Fruit fly (Drosophila melanogaster) whole organism, wandering third instar larva: ENCODE data around the gene CG42832.
A peak's percentile ranks its signal among the peaks of the same experiment; 100 is the strongest.

Experiments used
- Abd-B ChIP-seq: fragments of >200 bp; optimal IDR thresholded peaks from 2 replicates; lab custom pipeline; 2017; ENCODE audit warnings: missing biosample characterization, missing genetic modification characterization
- CG32264 ChIP-seq: fragments of 200-800 bp; sonication (Bioruptor generic); optimal IDR thresholded peaks from 2 replicates; lab custom pipeline; 2016; ENCODE audit warnings: missing biosample characterization, missing genetic modification characterization
- CrebA ChIP-seq: fragments of 200-800 bp; sonication (Bioruptor generic); optimal IDR thresholded peaks from 2 replicates; lab custom pipeline; 2016; ENCODE audit warnings: missing biosample characterization, mild to moderate bottlenecking, missing genetic modification characterization, borderline replicate concordance
- Dfd ChIP-seq: fragments of >200 bp; optimal IDR thresholded peaks from 2 replicates; lab custom pipeline; 2017; ENCODE audit warnings: missing biosample characterization, missing genetic modification characterization
- Dif ChIP-seq: fragments of 200-275, 200-300 bp; sonication (Bioruptor generic); optimal IDR thresholded peaks from 2 replicates; lab custom pipeline; 2018; ENCODE audit warnings: missing biosample characterization, missing genetic modification characterization; ENCODE audit not compliant: partially characterized antibody
- GATAd ChIP-seq: sonication (Bioruptor generic); optimal IDR thresholded peaks from 2 replicates; lab custom pipeline; 2016; ENCODE audit warnings: missing biosample characterization, missing genetic modification characterization
- HLH106 ChIP-seq: fragments of 200-800 bp; optimal IDR thresholded peaks from 3 replicates; lab custom pipeline; 2019; ENCODE audit warnings: missing biosample characterization, mild to moderate bottlenecking, missing genetic modification characterization, moderate library complexity
- Hr78 ChIP-seq: fragments of >200 bp; optimal IDR thresholded peaks from 2 replicates; lab custom pipeline; 2017; ENCODE audit warnings: missing biosample characterization, missing genetic modification characterization
- Jra ChIP-seq: sonication (Bioruptor generic); optimal IDR thresholded peaks from 2 replicates; lab custom pipeline; 2016; ENCODE audit warnings: missing biosample characterization, missing genetic modification characterization
- Myc ChIP-seq: fragments of >200 bp; optimal IDR thresholded peaks from 2 replicates; lab custom pipeline; 2017
- OdsH ChIP-seq: fragments of 200-800 bp; sonication (Bioruptor generic); optimal IDR thresholded peaks from 2 replicates; lab custom pipeline; 2016; ENCODE audit warnings: missing biosample characterization, mild to moderate bottlenecking, missing genetic modification characterization
- Rel ChIP-seq, 2 experiments: fragments of 200-800 bp; sonication (Bioruptor generic) in 1 of 2; optimal IDR thresholded peaks; 2 replicates in 1 of 2; 3 replicates in 1 of 2; lab custom pipeline; 2016 to 2019; ENCODE audit warnings: mild to moderate bottlenecking in 2 of 2, missing biosample characterization in 2 of 2, missing genetic modification characterization in 2 of 2, moderate library complexity in 1 of 2
- Sp1 ChIP-seq: fragments of 200-800 bp; sonication (Bioruptor generic); optimal IDR thresholded peaks from 3 replicates; lab custom pipeline; 2019; ENCODE audit warnings: missing biosample characterization, mild to moderate bottlenecking, missing genetic modification characterization, moderate library complexity
- br ChIP-seq: fragments of 200-800 bp; sonication (Bioruptor generic); optimal IDR thresholded peaks from 2 replicates; lab custom pipeline; 2016; ENCODE audit warnings: missing biosample characterization, missing genetic modification characterization
- dl ChIP-seq, 2 experiments: fragments of 175-275, 200-275 bp in 1 of 2; fragments of 200-275 bp in 1 of 2; sonication (Bioruptor generic); optimal IDR thresholded peaks; lab custom pipeline; 2018; ENCODE audit warnings: mild to moderate bottlenecking in 2 of 2, missing biosample characterization in 2 of 2, missing genetic modification characterization in 2 of 2, moderate library complexity in 2 of 2; ENCODE audit not compliant: partially characterized antibody in 2 of 2, insufficient read depth in 1 of 2
- dsf ChIP-seq: sonication (Bioruptor generic); optimal IDR thresholded peaks from 2 replicates; lab custom pipeline; 2016; ENCODE audit warnings: missing biosample characterization, missing genetic modification characterization, borderline replicate concordance
- foxo ChIP-seq, 2 experiments: fragments of 200-800 bp; sonication (Bioruptor generic); optimal IDR thresholded peaks; 2 replicates in 1 of 2; 3 replicates in 1 of 2; lab custom pipeline; 2016 to 2017; ENCODE audit warnings: missing biosample characterization in 2 of 2, missing genetic modification characterization in 2 of 2
- fru ChIP-seq: fragments of 200-800 bp; sonication (Bioruptor generic); optimal IDR thresholded peaks from 3 replicates; lab custom pipeline; 2016; ENCODE audit warnings: missing biosample characterization, mild to moderate bottlenecking, missing genetic modification characterization
- h ChIP-seq: fragments of 200-800 bp; sonication (Bioruptor generic); optimal IDR thresholded peaks from 3 replicates; lab custom pipeline; 2016; ENCODE audit warnings: missing biosample characterization, mild to moderate bottlenecking, missing genetic modification characterization
- jim ChIP-seq: fragments of 175-275, 200-325 bp; sonication (Bioruptor generic); optimal IDR thresholded peaks from 2 replicates; lab custom pipeline; 2016; ENCODE audit warnings: missing biosample characterization, mild to moderate bottlenecking, missing genetic modification characterization
- lola ChIP-seq: fragments of >200 bp; optimal IDR thresholded peaks from 2 replicates; lab custom pipeline; 2017; ENCODE audit warnings: missing biosample characterization, missing genetic modification characterization
- pan ChIP-seq: fragments of >200 bp; optimal IDR thresholded peaks from 2 replicates; lab custom pipeline; 2017
- rgr ChIP-seq: fragments of 200-800 bp; sonication (Bioruptor generic); optimal IDR thresholded peaks from 3 replicates; lab custom pipeline; 2016; ENCODE audit warnings: missing biosample characterization, mild to moderate bottlenecking, missing genetic modification characterization
- sage ChIP-seq: fragments of 200-800 bp; sonication (Bioruptor generic); optimal IDR thresholded peaks from 2 replicates; lab custom pipeline; 2016; ENCODE audit warnings: missing biosample characterization, mild to moderate bottlenecking, missing genetic modification characterization
- sv ChIP-seq: fragments of 200-800 bp; sonication (Bioruptor generic); optimal IDR thresholded peaks from 3 replicates; lab custom pipeline; 2016; ENCODE audit warnings: missing biosample characterization, missing genetic modification characterization
- woc ChIP-seq: sonication (Bioruptor generic); optimal IDR thresholded peaks from 2 replicates; lab custom pipeline; 2016; ENCODE audit warnings: missing biosample characterization, mild to moderate bottlenecking, missing genetic modification characterization

Gene CG42832

DNA sequence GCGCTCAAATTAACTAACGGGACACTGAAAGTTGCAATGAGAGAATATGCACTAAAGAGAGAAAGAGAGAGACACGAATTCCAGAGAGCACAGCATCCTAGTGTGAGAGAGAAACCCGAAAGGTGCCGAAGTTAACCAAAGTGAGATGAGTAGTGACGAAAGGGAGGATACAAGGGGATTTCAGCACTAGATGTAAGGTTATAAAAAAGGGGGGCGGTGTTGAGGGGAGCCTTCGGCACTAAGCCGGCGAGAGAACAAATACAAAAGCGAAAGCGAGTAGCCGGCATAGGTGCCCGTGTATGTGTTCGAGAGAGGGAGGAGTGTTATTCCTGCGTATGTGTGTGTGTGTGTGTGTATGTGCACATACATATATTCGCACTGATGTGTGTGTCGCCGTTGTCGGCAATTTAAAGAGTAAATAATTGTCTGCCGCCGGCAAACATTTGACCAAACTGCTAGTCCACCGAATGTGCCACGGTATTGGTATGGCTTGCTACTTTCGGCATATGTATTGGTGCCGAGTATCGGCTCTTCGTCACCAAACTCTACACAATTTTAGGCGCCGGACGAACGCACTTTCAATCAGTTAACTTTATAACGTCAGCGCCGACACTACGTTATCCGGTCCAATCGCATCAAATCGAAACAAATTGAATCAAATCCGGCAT lies 13.2 kb upstream of the CG42832 start, which contains the start of gene CG7368:
CG7368 (plus strand) TSS at position 618 of the 668 bp plus-strand sequence.
- TF ChIP-seq jim (GFP tag; lab: Kevin White, UChicago) (no peak), Myc (no peak), dl (GFP tag; optimal IDR thresholded peaks at IDR 0.05; lab: Kevin White, UChicago; ENCODE audit: insufficient read depth in 1 of 2, partially characterized antibody in 2 of 2) (peak in 1 of 2 experiments; percentile 2), foxo (GFP tag; optimal IDR thresholded peaks at IDR 0.05; lab: Kevin White, UChicago) (no peak)
- TF ChIP-seq, all 38 proteins: peak for 1

DNA sequence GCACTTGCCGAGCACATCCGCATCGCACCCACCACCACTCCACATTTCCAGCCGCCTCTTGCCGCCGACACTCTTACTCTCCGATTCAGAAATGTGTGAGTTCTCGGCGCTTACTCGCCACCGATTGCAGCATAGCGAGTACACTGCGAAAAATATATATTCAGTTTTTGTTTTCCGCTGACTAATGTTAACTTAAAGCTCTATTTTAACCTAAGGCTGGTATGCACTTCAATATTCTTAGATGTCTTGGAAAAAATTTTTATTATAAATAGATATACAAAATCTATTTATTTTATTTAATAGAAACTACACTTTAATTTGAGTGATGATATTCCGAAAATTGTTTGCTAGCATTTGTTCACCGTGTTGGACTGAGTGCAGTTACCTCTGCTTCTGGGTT lies 10.7 kb upstream of the CG42832 start:
- TF ChIP-seq Rel (GFP tag; optimal IDR thresholded peaks at IDR 0.05; lab: Kevin White, UChicago) (no peak), Rel (tag; optimal IDR thresholded peaks at IDR 0.05; lab: Kevin White, UChicago) (no peak), foxo (GFP tag; optimal IDR thresholded peaks at IDR 0.05; lab: Kevin White, UChicago) (peak in 1 of 2 experiments; percentile 32), rgr (GFP tag; lab: Kevin White, UChicago) (peak; percentile 3), HLH106 (tag; lab: Kevin White, UChicago) (peak; percentile 32), Sp1 (peak; percentile 30)

DNA sequence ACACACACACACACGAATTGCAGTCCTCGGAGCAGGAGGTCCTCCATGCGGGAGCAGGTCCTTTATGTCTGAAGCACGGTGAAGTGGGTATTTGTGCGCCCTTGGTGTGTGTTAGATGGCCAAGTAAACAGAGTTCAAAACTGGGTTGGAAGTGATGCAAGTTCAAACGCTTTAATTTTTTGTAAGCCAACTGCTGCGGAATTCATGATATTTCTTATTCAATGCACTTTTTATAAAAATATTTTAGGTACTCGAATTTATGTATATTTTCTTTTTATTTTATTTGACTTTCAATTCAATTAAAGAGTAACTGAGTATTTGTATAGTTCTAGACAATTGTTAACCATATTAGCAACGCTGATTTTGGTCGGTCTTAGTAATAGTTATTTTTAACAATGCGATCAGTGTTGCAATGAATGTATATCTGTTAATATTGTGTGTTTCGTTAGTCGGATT lies 9.9 kb upstream of the CG42832 start, which contains the start of the genes CG14137 and CG46394:
CG14137 (minus strand) TSS at position 101 of the 456 bp plus-strand sequence.
CG46394 (plus strand) TSS at position 406 of the 456 bp plus-strand sequence.
- TF ChIP-seq Sp1 (no peak), Dfd (GFP tag; lab: Kevin White, UChicago) (peak; percentile 84)

DNA sequence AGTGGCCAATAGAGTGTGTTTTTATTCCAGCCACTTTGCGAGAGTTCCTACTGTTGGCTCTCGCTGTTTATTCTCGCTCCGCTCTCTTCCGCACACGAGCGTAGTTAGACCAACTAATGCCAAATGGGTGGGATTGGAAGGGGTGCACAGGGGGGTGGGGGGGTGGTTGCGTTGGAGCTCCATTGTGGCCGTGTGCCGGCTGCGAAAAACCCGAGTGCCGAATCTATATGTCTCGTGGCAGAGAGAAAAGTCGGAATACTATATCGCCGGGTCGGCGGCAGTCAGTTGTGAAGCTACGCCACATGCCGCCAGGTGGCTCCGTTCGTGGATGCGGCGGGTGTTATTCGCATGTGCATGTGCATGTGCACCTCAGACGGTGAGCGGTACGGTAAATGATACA lies 8.8 kb upstream of the CG42832 start:
- no peak for TF ChIP-seq rgr (GFP tag; lab: Kevin White, UChicago)
- TF ChIP-seq Rel (GFP tag; optimal IDR thresholded peaks at IDR 0.05; lab: Kevin White, UChicago) = no peak
- no peak for TF ChIP-seq Rel (tag; optimal IDR thresholded peaks at IDR 0.05; lab: Kevin White, UChicago)
- no peak for TF ChIP-seq Abd-B (GFP tag; lab: Kevin White, UChicago)
- no peak for TF ChIP-seq GATAd (GFP tag; lab: Kevin White, UChicago)
- no peak for TF ChIP-seq lola (GFP tag; lab: Kevin White, UChicago)
- TF ChIP-seq dl (GFP tag; optimal IDR thresholded peaks at IDR 0.05; lab: Kevin White, UChicago; ENCODE audit: insufficient read depth in 1 of 2, partially characterized antibody in 2 of 2) = no peak
- TF ChIP-seq Jra (GFP tag; lab: Kevin White, UChicago) = no peak
- TF ChIP-seq Dfd (GFP tag; lab: Kevin White, UChicago) = no peak
- no peak for TF ChIP-seq CG32264 (GFP tag; lab: Kevin White, UChicago)
- TF ChIP-seq foxo (GFP tag; optimal IDR thresholded peaks at IDR 0.05; lab: Kevin White, UChicago) = no peak
- no peak for TF ChIP-seq sage (GFP tag; lab: Kevin White, UChicago)
- no peak for TF ChIP-seq Dif (GFP tag; lab: Kevin White, UChicago)
- no peak for TF ChIP-seq dsf (GFP tag; lab: Kevin White, UChicago)
- no peak for TF ChIP-seq woc (GFP tag; lab: Kevin White, UChicago)
- no peak for TF ChIP-seq jim (GFP tag; lab: Kevin White, UChicago)
- no peak for TF ChIP-seq h (GFP tag; lab: Kevin White, UChicago)
- no peak for TF ChIP-seq pan
- no peak for TF ChIP-seq br (GFP tag; lab: Kevin White, UChicago)

DNA sequence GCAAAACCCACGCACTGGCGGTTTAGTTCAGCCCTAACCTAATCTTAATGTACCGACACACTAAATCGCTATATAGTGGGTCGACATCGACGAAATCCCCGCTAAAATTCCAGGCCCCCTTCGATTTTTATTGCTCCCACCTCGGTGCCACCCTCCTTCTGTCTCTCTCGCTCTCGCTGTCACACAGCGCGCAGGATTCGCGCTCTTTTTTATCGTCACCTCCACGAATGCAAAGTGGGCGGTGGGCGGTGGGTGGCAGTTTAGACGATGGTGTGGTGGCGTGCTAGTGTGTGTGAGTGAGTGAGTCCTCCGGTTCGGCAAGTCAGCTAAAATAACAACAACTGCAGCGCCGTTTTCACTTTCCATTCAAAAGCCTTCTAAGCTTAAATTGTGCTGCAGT lies 7.9 kb upstream of the CG42832 start:
- TF ChIP-seq sage (GFP tag; lab: Kevin White, UChicago) = no peak
- TF ChIP-seq Hr78 (GFP tag; lab: Kevin White, UChicago) = no peak
- TF ChIP-seq OdsH (GFP tag; lab: Kevin White, UChicago) = no peak
- TF ChIP-seq CG32264 (GFP tag; lab: Kevin White, UChicago) = no peak
- TF ChIP-seq dl (GFP tag; optimal IDR thresholded peaks at IDR 0.05; lab: Kevin White, UChicago; ENCODE audit: insufficient read depth in 1 of 2, partially characterized antibody in 2 of 2) = no peak
- TF ChIP-seq rgr (GFP tag; lab: Kevin White, UChicago) = no peak
- TF ChIP-seq sv = no peak
- no peak for TF ChIP-seq fru (GFP tag; lab: Kevin White, UChicago)
- TF ChIP-seq Sp1 = no peak
- TF ChIP-seq CrebA (GFP tag; lab: Kevin White, UChicago) = no peak
- TF ChIP-seq h (GFP tag; lab: Kevin White, UChicago) = no peak
- TF ChIP-seq, all 38 proteins: peak for 0

DNA sequence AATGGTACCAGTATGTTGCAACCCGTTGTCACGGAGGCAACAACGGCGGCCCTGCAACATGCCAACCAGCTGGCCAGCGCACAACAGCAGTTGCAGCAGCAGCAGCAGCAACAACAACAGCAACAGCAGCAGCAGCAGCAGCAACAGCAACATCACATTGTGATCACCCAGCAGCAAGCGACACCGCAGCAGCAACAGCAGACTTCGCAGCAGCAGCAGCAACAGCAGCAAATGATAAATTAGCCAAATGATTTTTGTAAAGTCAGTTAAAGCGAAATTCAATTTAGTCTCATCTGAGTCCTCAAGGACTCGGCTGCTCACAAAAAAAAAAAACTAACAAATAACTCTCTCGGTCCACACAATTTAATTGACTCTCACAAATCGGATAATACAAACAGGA lies 5.7 kb upstream of the CG42832 start:
- TF ChIP-seq sage (GFP tag; lab: Kevin White, UChicago) (no peak), CG32264 (GFP tag; lab: Kevin White, UChicago) (no peak), Dfd (GFP tag; lab: Kevin White, UChicago) (peak; percentile 93), woc (GFP tag; lab: Kevin White, UChicago) (no peak)
